Fruit fly (Drosophila melanogaster) whole organism, embryonic: Measurements from ENCODE around the gene CG8907.

Source experiments
- Asciz ChIP-seq: fragments of 200-800 bp; sonication (Bioruptor generic); optimal IDR thresholded peaks from 2 replicates; lab custom pipeline; 2017; ENCODE audit warnings: missing biosample characterization, mild to moderate bottlenecking, missing genetic modification characterization, missing genetic modification reagents
- CG11398 ChIP-seq: fragments of 200-800 bp; sonication (Bioruptor generic); optimal IDR thresholded peaks from 2 replicates; lab custom pipeline; 2016; ENCODE audit warnings: missing biosample characterization, missing genetic modification characterization
- CG11560 ChIP-seq: fragments of 200-800 bp; sonication (Bioruptor generic); IDR thresholded peaks from 3 replicates; pipeline ENCODE4 v1.3.6; 2022; ENCODE audit warnings: missing biosample characterization, missing genetic modification characterization
- CG12942 ChIP-seq: fragments of 200-800 bp; sonication (Bioruptor generic); optimal IDR thresholded peaks from 3 replicates; lab custom pipeline; 2016; ENCODE audit warnings: missing biosample characterization, missing genetic modification characterization
- CG16813 ChIP-seq: fragments of 200-800 bp; sonication (Bioruptor generic); IDR thresholded peaks from 3 replicates; pipeline ENCODE4 v1.3.6; 2022; ENCODE audit warnings: missing biosample characterization, missing genetic modification characterization; ENCODE audit not compliant: partially characterized antibody
- CG32767 ChIP-seq: fragments of 200-800 bp; sonication (Bioruptor generic); IDR thresholded peaks from 2 replicates; pipeline ENCODE4 v1.3.6; 2022; ENCODE audit warnings: missing biosample characterization, missing genetic modification characterization
- CG4404 ChIP-seq: fragments of 200-800 bp; sonication (Bioruptor generic); IDR thresholded peaks from 2 replicates; pipeline ENCODE4 v1.3.6; 2022; ENCODE audit warnings: missing biosample characterization, missing genetic modification characterization
- CG9437 ChIP-seq: fragments of 200-800 bp; sonication (Bioruptor generic); optimal IDR thresholded peaks from 2 replicates; lab custom pipeline; 2018; ENCODE audit warnings: missing biosample characterization, mild to moderate bottlenecking, missing genetic modification characterization
- CHES-1-like ChIP-seq: fragments of 200-800 bp; sonication (Bioruptor generic); optimal IDR thresholded peaks from 2 replicates; lab custom pipeline; 2016; ENCODE audit warnings: missing biosample characterization, missing genetic modification characterization
- CoRest ChIP-seq: fragments of 200-800 bp; sonication (Bioruptor generic); optimal IDR thresholded peaks from 3 replicates; lab custom pipeline; 2018; ENCODE audit warnings: missing biosample characterization, mild to moderate bottlenecking, missing genetic modification characterization, moderate library complexity
- CrebB ChIP-seq: fragments of 200-800 bp; sonication (Bioruptor generic); optimal IDR thresholded peaks from 3 replicates; lab custom pipeline; 2018; ENCODE audit warnings: missing biosample characterization, mild to moderate bottlenecking, missing genetic modification characterization
- Dek ChIP-seq: fragments of 200-800 bp; sonication (Bioruptor generic); optimal IDR thresholded peaks from 3 replicates; lab custom pipeline; 2019; ENCODE audit warnings: missing biosample characterization, mild to moderate bottlenecking, missing genetic modification characterization, moderate library complexity
- Doc2 ChIP-seq: fragments of 200-800 bp; sonication (Bioruptor generic); IDR thresholded peaks from 2 replicates; pipeline ENCODE4 v1.3.6; 2022; ENCODE audit warnings: missing biosample characterization, missing genetic modification characterization
- Elba2 ChIP-seq: fragments of 200-800 bp; sonication (Bioruptor generic); optimal IDR thresholded peaks from 3 replicates; lab custom pipeline; 2016; ENCODE audit warnings: missing biosample characterization, missing genetic modification characterization
- HLH3B ChIP-seq: fragments of 200-800 bp; sonication (Bioruptor generic); IDR thresholded peaks from 2 replicates; pipeline ENCODE4 v1.3.6; 2022; ENCODE audit warnings: missing biosample characterization, missing genetic modification characterization
- MESR4 ChIP-seq: fragments of 200-800 bp; sonication (Bioruptor generic); optimal IDR thresholded peaks from 2 replicates; lab custom pipeline; 2018; ENCODE audit warnings: missing biosample characterization, mild to moderate bottlenecking, missing genetic modification characterization, moderate library complexity
- Nf-YB ChIP-seq: fragments of 200-800 bp; sonication (Bioruptor generic); optimal IDR thresholded peaks from 3 replicates; lab custom pipeline; 2019; ENCODE audit warnings: missing biosample characterization, mild to moderate bottlenecking, missing genetic modification characterization, moderate library complexity
- Nf-YC ChIP-seq: fragments of 200-800 bp; optimal IDR thresholded peaks from 3 replicates; lab custom pipeline; 2019; ENCODE audit warnings: missing biosample characterization, mild to moderate bottlenecking, missing genetic modification characterization, moderate library complexity
- PHDP ChIP-seq: fragments of 200-800 bp; sonication (Bioruptor generic); optimal IDR thresholded peaks from 3 replicates; lab custom pipeline; 2018; ENCODE audit warnings: missing biosample characterization, mild to moderate bottlenecking, missing genetic modification characterization, moderate library complexity
- Sox100B ChIP-seq: fragments of 200-800 bp; sonication (Bioruptor generic); optimal IDR thresholded peaks from 3 replicates; lab custom pipeline; 2018; ENCODE audit warnings: missing biosample characterization, mild to moderate bottlenecking, missing genetic modification characterization
- bbx ChIP-seq: fragments of 200-800 bp; sonication (Bioruptor generic); IDR thresholded peaks from 2 replicates; pipeline ENCODE4 v1.3.6; 2022; ENCODE audit warnings: missing biosample characterization, missing genetic modification characterization; ENCODE audit not compliant: partially characterized antibody
- cad ChIP-seq: fragments of >200 bp; optimal IDR thresholded peaks from 2 replicates; lab custom pipeline; 2017; ENCODE audit warnings: missing biosample characterization, missing genetic modification characterization
- cas ChIP-seq: fragments of 200-800 bp; sonication (Bioruptor generic); IDR thresholded peaks from 2 replicates; pipeline ENCODE4 v1.3.6; 2022; ENCODE audit warnings: missing biosample characterization, missing genetic modification characterization
- cwo ChIP-seq: fragments of 200-800 bp; sonication (Bioruptor generic); optimal IDR thresholded peaks from 3 replicates; lab custom pipeline; 2017; ENCODE audit warnings: missing biosample characterization, missing genetic modification characterization, mild to moderate bottlenecking, moderate library complexity, missing genetic modification reagents
- dpn ChIP-seq, 2 experiments: fragments of 200-800 bp; sonication (Bioruptor generic); optimal IDR thresholded peaks; 3 replicates each; lab custom pipeline; 2016; ENCODE audit warnings: missing biosample characterization in 2 of 2, missing genetic modification characterization in 2 of 2
- ewg ChIP-seq: fragments of 200-800 bp; sonication (Bioruptor generic); optimal IDR thresholded peaks from 3 replicates; lab custom pipeline; 2017; ENCODE audit warnings: mild to moderate bottlenecking, missing biosample characterization, missing genetic modification reagents, missing genetic modification characterization
- exex ChIP-seq: fragments of 200-800 bp; sonication (Bioruptor generic); optimal IDR thresholded peaks from 4 replicates; lab custom pipeline; 2018; ENCODE audit warnings: missing biosample characterization, mild to moderate bottlenecking, missing genetic modification characterization, moderate library complexity
- fu2 ChIP-seq: fragments of 200-800 bp; sonication (Bioruptor generic); optimal IDR thresholded peaks from 2 replicates; lab custom pipeline; 2016; ENCODE audit warnings: missing biosample characterization, missing genetic modification characterization
- hth ChIP-seq: fragments of >200 bp; optimal IDR thresholded peaks from 2 replicates; lab custom pipeline; 2017; ENCODE audit warnings: inconsistent platforms
- lilli ChIP-seq: fragments of 200-800 bp; sonication (Bioruptor generic); optimal IDR thresholded peaks from 3 replicates; lab custom pipeline; 2016; ENCODE audit warnings: missing biosample characterization, missing genetic modification characterization
- lov ChIP-seq, 2 experiments: fragments of 200-800 bp in 1 of 2; fragments of >200 bp in 1 of 2; sonication (Bioruptor generic) in 1 of 2; IDR thresholded peaks in 1 of 2; optimal IDR thresholded peaks in 1 of 2; 2 replicates in 1 of 2; 3 replicates in 1 of 2; pipeline versions ENCODE4 v1.3.6 to Lab custom; 2017 to 2022; ENCODE audit warnings: missing biosample characterization in 1 of 2, missing genetic modification characterization in 1 of 2
- luna ChIP-seq: fragments of 200-800 bp; sonication (Bioruptor generic); optimal IDR thresholded peaks from 2 replicates; lab custom pipeline; 2016; ENCODE audit warnings: missing biosample characterization, missing genetic modification characterization
- oc ChIP-seq: fragments of 200-800 bp; sonication (Bioruptor generic); optimal IDR thresholded peaks from 2 replicates; lab custom pipeline; 2018; ENCODE audit warnings: missing biosample characterization, mild to moderate bottlenecking, missing genetic modification characterization, moderate library complexity
- onecut ChIP-seq: fragments of 200-800 bp; sonication (Bioruptor generic); IDR thresholded peaks from 2 replicates; pipeline ENCODE4 v1.3.6; 2022; ENCODE audit warnings: missing biosample characterization, missing genetic modification characterization
- p53 ChIP-seq: fragments of 200-800 bp; sonication (Bioruptor generic); optimal IDR thresholded peaks from 2 replicates; lab custom pipeline; 2016; ENCODE audit warnings: missing biosample characterization, missing genetic modification characterization
- pros ChIP-seq: fragments of 200-800 bp; sonication (Bioruptor generic); optimal IDR thresholded peaks from 3 replicates; lab custom pipeline; 2019; ENCODE audit warnings: missing biosample characterization, mild to moderate bottlenecking, missing genetic modification characterization, moderate library complexity
- sens ChIP-seq: fragments of 200-800 bp; sonication (Bioruptor generic); peaks from one replicate; lab custom pipeline; 2016; ENCODE audit warnings: missing biosample characterization, missing genetic modification characterization
- seq ChIP-seq: fragments of 200-800 bp; sonication (Bioruptor generic); IDR thresholded peaks from 2 replicates; pipeline ENCODE4 v1.3.6; 2022; ENCODE audit warnings: missing biosample characterization, missing genetic modification characterization
- stwl ChIP-seq: fragments of 200-800 bp; sonication (Bioruptor generic); optimal IDR thresholded peaks from 3 replicates; lab custom pipeline; 2018; ENCODE audit warnings: missing biosample characterization, mild to moderate bottlenecking, missing genetic modification characterization, moderate library complexity
- toy ChIP-seq: fragments of 200-800 bp; sonication (Bioruptor generic); IDR thresholded peaks from 2 replicates; pipeline ENCODE4 v1.3.6; 2022; ENCODE audit warnings: missing biosample characterization, missing genetic modification characterization
- zfh2 ChIP-seq: fragments of 200-800 bp; sonication (Bioruptor generic); optimal IDR thresholded peaks from 2 replicates; lab custom pipeline; 2016; ENCODE audit warnings: missing biosample characterization, missing genetic modification characterization

The CG8907 gene

DNA sequence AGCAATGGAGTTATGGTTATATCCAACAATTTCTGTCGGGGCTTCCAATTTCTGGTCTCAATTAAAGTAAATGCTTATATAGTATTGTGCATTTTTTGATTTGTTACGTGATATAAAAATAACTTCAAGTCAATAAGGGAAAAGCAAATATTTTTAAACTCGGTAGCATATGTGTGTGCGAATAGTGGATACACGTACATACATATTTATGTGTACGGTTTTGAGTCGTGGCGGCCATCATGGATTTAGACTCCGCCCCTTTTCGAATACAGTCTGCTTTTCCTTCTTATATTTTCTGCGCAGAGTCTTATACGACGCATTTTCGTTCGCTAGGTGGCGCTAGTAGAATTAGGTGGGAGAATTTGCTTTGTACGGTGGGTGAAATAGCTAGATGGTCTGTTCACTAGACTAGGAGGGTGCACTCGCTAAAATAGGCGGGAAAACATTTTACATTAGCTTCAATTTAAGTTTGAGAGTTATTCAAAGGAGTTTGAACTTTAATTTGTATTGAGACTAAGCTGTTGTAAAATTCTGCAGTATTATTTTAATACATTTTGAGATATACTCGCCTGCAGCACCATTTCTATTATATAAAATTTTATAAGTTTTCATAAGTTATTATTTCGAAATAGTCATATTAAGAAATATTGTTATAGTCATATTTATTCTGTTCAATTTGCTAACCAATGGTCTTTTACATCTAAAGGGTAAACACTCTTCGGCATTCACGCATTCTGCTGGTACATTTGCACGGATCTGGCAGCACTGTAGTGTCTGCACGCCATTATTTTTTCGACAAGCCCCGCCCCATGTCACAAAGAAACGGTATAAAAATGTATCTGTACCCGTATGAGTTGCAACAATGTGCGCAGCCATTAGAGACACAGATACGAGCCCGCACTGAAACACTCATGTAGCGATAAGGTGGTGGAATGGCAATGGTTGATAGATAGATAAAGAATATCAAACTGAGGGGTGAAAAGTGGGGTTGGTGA, 38.4 kb upstream of the CG8907 start (continued):
- TF ChIP-seq fu2 (no peak), pros (GFP tag; lab: Kevin White, UChicago) (no peak), zfh2 (GFP tag; lab: Kevin White, UChicago) (no peak), CG12942 (GFP tag; lab: Kevin White, UChicago) (peak; percentile 16), cwo (GFP tag; lab: Kevin White, UChicago) (no peak)

DNA sequence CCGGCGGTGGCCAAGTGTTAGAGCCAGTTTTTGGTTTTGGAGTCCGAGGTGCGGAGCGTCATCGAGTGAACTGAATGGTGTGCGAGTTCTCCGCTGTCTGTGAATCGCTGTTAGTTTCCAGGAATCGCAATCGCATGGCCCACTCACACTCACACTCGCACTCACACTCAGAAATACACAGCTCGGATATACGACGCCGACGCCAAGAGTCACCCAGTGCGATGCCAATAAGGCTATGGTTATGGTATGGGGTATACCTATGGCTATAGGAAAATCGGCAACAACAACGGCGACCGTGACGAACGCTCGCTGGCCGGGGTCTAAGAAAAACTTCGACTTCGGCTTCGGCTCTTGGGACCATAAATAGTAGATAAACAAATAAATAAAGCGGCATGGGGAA, 35.9 kb upstream of the CG8907 start, which contains the start of gene Abd-B:
Abd-B (minus strand) TSS at position 101 of the 400 bp plus-strand sequence.
- TF ChIP-seq Elba2 (GFP tag; lab: Kevin White, UChicago) = peak; percentile 41
- no peak for TF ChIP-seq CG9437 (GFP tag; lab: Kevin White, UChicago)

DNA sequence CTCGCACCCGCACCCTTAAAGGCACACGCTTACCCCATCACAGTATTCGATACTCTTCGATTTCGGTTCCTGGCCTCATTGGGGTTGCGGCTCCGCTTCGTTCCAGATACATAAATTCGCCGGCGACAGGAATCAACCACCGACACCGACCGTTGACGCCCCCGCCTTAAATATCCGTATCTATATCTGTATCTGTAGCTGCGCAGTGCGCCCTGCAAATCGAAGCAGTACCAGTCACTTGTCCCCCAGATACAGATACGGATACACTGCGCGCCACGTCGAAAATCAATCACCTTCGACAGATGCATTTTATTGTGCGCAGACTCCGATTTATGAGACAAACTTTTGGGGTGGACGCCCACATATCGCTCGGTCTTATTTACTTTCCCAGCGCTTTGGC, 35.5 kb upstream of the CG8907 start:
- TF ChIP-seq Nf-YB (GFP tag; lab: Kevin White, UChicago) (peak; percentile 53), seq (GFP tag; lab: Robert Waterston, UW) (0 out of 2 replicates have a peak, but pooled peaks have one; percentile 18), onecut (peak; percentile 28; the same call in 1 of the 2 replicates), exex (no peak), ewg (GFP tag; lab: Kevin White, UChicago) (peak; percentile 73), CG32767 (GFP tag; lab: Robert Waterston, UW) (peak; percentile 51; the same call in 1 of the 2 replicates), Nf-YC (peak; percentile 64), dpn (GFP tag; optimal IDR thresholded peaks at IDR 0.05; lab: Kevin White, UChicago) (no peak), HLH3B (GFP tag; lab: Robert Waterston, UW) (no peak), lov (optimal IDR thresholded peaks at IDR 0.05; lab: Kevin White, UChicago) (no peak), lov (GFP tag; IDR thresholded peaks at IDR 0.05; lab: Robert Waterston, UW) (0 out of 3 replicates have a peak, but pooled peaks have one; percentile 38), stwl (tag; lab: Kevin White, UChicago) (no peak)

DNA sequence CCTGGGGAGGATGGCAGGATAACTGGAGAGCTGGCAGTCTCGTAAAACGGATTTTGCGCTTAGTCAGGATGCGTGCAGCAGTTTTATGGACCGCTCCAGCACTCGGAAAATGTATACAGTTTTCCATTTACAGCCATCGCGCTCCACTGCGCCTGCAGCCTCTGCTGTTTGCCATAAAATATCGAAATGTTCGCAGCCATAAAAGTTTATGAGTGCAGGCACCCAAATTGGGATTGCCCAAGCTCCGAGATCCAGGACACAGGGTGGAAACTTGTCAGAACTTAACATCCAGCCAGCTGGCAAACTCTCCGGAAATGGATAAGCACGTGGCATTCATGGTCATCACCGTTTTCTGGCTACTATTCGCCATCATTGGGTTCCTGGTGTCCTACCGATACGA, 33.2 kb upstream of the CG8907 start, which contains the start of gene VhaM9.7-d:
VhaM9.7-d (plus strand) TSS at position 301 of the 400 bp plus-strand sequence.
- TF ChIP-seq Doc2 (no peak), cas (GFP tag; lab: Robert Waterston, UW) (no peak), sens (GFP tag; lab: Kevin White, UChicago) (peak; percentile 44), PHDP (tag; lab: Kevin White, UChicago) (no peak), oc (tag; lab: Kevin White, UChicago) (no peak), luna (GFP tag; lab: Kevin White, UChicago) (no peak), cad (peak; percentile 13)

DNA sequence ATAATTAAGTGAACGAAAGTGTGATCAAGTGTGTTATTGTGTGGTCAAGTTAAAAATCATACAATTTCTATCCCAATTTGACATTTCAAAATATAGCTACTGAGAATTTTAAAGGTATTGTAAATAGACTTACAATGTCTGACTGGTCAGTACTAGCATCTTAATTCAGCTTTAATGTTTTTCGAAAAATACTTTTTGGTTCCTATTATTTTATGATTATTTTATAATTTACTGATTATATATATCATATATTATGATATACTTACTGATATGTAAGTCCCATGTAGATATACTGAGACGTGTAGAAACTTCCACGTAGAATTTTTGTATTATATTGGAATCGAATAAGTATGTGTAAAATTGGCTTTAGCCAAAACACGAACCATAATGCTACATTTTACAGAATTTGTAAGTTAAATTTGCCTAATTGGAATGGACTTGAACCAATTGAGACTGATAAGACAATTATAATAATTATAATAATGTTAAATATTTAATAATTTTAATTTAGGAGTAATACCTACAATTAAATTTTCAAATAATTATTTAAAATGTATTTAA, 30.2 kb upstream of the CG8907 start, which contains the start of gene Actn3:
Actn3 (minus strand) TSS at position 51 of the 561 bp plus-strand sequence.
- TF ChIP-seq bbx (GFP tag; lab: Robert Waterston, UW) = 0 out of 2 replicates have a peak, but pooled peaks have one; percentile 38
- TF ChIP-seq MESR4 (GFP tag; lab: Kevin White, UChicago) = no peak
- peak; percentile 48; the same call in 2 of the 3 replicates for TF ChIP-seq CG16813
- no peak for TF ChIP-seq CG11398
- TF ChIP-seq hth = no peak
- TF ChIP-seq Dek (tag; lab: Kevin White, UChicago) = peak; percentile 48
- TF ChIP-seq CG11560 (tag; lab: Robert Waterston, UW) = peak; percentile 78; the same call in 2 of the 3 replicates
- peak; percentile 3 for TF ChIP-seq Nf-YC
- TF ChIP-seq CHES-1-like (GFP tag; lab: Kevin White, UChicago) = no peak
- no peak for TF ChIP-seq CG4404 (GFP tag; lab: Robert Waterston, UW)
- no peak for TF ChIP-seq p53 (GFP tag; lab: Kevin White, UChicago)
- TF ChIP-seq Asciz (GFP tag; lab: Kevin White, UChicago) = no peak
- TF ChIP-seq toy = no peak
- TF ChIP-seq Sox100B (GFP tag; lab: Kevin White, UChicago) = no peak
- no peak for TF ChIP-seq CrebB (tag; lab: Kevin White, UChicago)
- TF ChIP-seq lilli (GFP tag; lab: Kevin White, UChicago) = no peak
- TF ChIP-seq CoRest (tag; lab: Kevin White, UChicago) = peak; percentile 24
